Fruit fly (Drosophila melanogaster) whole organism, embryonic: ENCODE measurements around the gene CG32066.
A peak's percentile ranks its signal among the peaks of the same experiment; 100 is the strongest.

ENCODE experiments used
- Antp ChIP-seq: fragments of 200-800 bp; sonication (Bioruptor generic); optimal IDR thresholded peaks from 3 replicates; lab custom pipeline; 2016; ENCODE audit warnings: missing biosample characterization, missing genetic modification characterization
- CG10462 ChIP-seq: fragments of 200-800 bp; sonication (Bioruptor generic); optimal IDR thresholded peaks from 2 replicates; lab custom pipeline; 2016; ENCODE audit warnings: missing biosample characterization, missing genetic modification characterization
- CG10654 ChIP-seq: fragments of 200-800 bp; sonication (Bioruptor generic); optimal IDR thresholded peaks from 2 replicates; lab custom pipeline; 2016; ENCODE audit warnings: missing biosample characterization, missing genetic modification characterization
- CG11723 ChIP-seq: fragments of 200-800 bp; sonication (Bioruptor generic); optimal IDR thresholded peaks from 2 replicates; lab custom pipeline; 2017; ENCODE audit warnings: missing biosample characterization, mild to moderate bottlenecking, missing genetic modification characterization
- CG1233 ChIP-seq: fragments of 200-800 bp; sonication (Bioruptor generic); optimal IDR thresholded peaks from 4 replicates; lab custom pipeline; 2018; ENCODE audit warnings: missing biosample characterization, mild to moderate bottlenecking, missing genetic modification characterization
- CG14441 ChIP-seq: fragments of 200-800 bp; sonication (Bioruptor generic); IDR thresholded peaks from 2 replicates; pipeline ENCODE4 v1.3.6; 2022; ENCODE audit warnings: missing biosample characterization, missing genetic modification characterization
- CG15073 ChIP-seq: fragments of 200-800 bp; sonication (Bioruptor generic); optimal IDR thresholded peaks from 2 replicates; lab custom pipeline; 2016; ENCODE audit warnings: missing biosample characterization, missing genetic modification characterization
- CG18476 ChIP-seq: fragments of 200-800 bp; sonication (Bioruptor generic); optimal IDR thresholded peaks from 2 replicates; lab custom pipeline; 2016; ENCODE audit warnings: missing biosample characterization, mild to moderate bottlenecking, missing genetic modification characterization
- CG18599 ChIP-seq: fragments of 200-800 bp; sonication (Bioruptor generic); optimal IDR thresholded peaks from 3 replicates; lab custom pipeline; 2017; ENCODE audit warnings: missing biosample characterization, missing genetic modification characterization, mild to moderate bottlenecking, moderate library complexity, missing genetic modification reagents
- CG30403 ChIP-seq: fragments of 200-800 bp; sonication (Bioruptor generic); optimal IDR thresholded peaks from 3 replicates; lab custom pipeline; 2016; ENCODE audit warnings: missing biosample characterization, missing genetic modification characterization
- CG30431 ChIP-seq: fragments of 200-800 bp; sonication (Bioruptor generic); optimal IDR thresholded peaks from 2 replicates; lab custom pipeline; 2017; ENCODE audit warnings: missing biosample characterization, missing genetic modification characterization
- CG3163 ChIP-seq: fragments of 200-800 bp; sonication (Bioruptor generic); optimal IDR thresholded peaks from 3 replicates; lab custom pipeline; 2016; ENCODE audit warnings: missing biosample characterization, missing genetic modification characterization
- CG3281 ChIP-seq: fragments of 200-800 bp; sonication (Bioruptor generic); optimal IDR thresholded peaks from 3 replicates; lab custom pipeline; 2017; ENCODE audit warnings: missing biosample characterization, mild to moderate bottlenecking, missing genetic modification characterization
- CG3995 ChIP-seq: fragments of 200-800 bp; sonication (Bioruptor generic); optimal IDR thresholded peaks from 3 replicates; lab custom pipeline; 2016; ENCODE audit warnings: missing biosample characterization, missing genetic modification characterization
- CG4707 ChIP-seq: fragments of 200-800 bp; sonication (Bioruptor generic); optimal IDR thresholded peaks from 2 replicates; lab custom pipeline; 2018; ENCODE audit warnings: missing biosample characterization, mild to moderate bottlenecking, missing genetic modification characterization, moderate library complexity
- CG6175 ChIP-seq: fragments of 200-800 bp; sonication (Bioruptor generic); IDR thresholded peaks from 3 replicates; pipeline ENCODE4 v1.3.6; 2022; ENCODE audit warnings: missing biosample characterization, missing genetic modification characterization
- CG8281 ChIP-seq: fragments of 200-800 bp; sonication (Bioruptor generic); optimal IDR thresholded peaks from 2 replicates; lab custom pipeline; 2018; ENCODE audit warnings: missing biosample characterization, mild to moderate bottlenecking, missing genetic modification characterization, moderate library complexity
- CG8359 ChIP-seq: fragments of 200-800 bp; sonication (Bioruptor generic); optimal IDR thresholded peaks from 2 replicates; lab custom pipeline; 2017; ENCODE audit warnings: missing biosample characterization, mild to moderate bottlenecking, missing genetic modification characterization, borderline replicate concordance
- CG9727 ChIP-seq: fragments of 200-800 bp; sonication (Bioruptor generic); optimal IDR thresholded peaks from 3 replicates; lab custom pipeline; 2017; ENCODE audit warnings: missing biosample characterization, mild to moderate bottlenecking, missing genetic modification characterization
- Chrac-16 ChIP-seq: fragments of 200-800 bp; sonication (Bioruptor generic); optimal IDR thresholded peaks from 3 replicates; lab custom pipeline; 2016; ENCODE audit warnings: missing biosample characterization, missing genetic modification characterization
- D19A ChIP-seq: fragments of 200-800 bp; optimal IDR thresholded peaks from 3 replicates; lab custom pipeline; 2019; ENCODE audit warnings: missing biosample characterization, mild to moderate bottlenecking, missing genetic modification characterization, moderate library complexity
- Dad ChIP-seq: fragments of 200-800 bp; sonication (Bioruptor generic); optimal IDR thresholded peaks from 3 replicates; lab custom pipeline; 2016; ENCODE audit warnings: missing biosample characterization, missing genetic modification characterization
- Doc2 ChIP-seq: fragments of 200-800 bp; sonication (Bioruptor generic); IDR thresholded peaks from 2 replicates; pipeline ENCODE4 v1.3.6; 2022; ENCODE audit warnings: missing biosample characterization, missing genetic modification characterization
- Gug ChIP-seq: fragments of 200-800 bp; sonication (Bioruptor generic); IDR thresholded peaks from 4 replicates; pipeline ENCODE4 v1.3.6; 2022; ENCODE audit warnings: missing biosample characterization, missing genetic modification characterization
- HLH3B ChIP-seq: fragments of 200-800 bp; sonication (Bioruptor generic); IDR thresholded peaks from 2 replicates; pipeline ENCODE4 v1.3.6; 2022; ENCODE audit warnings: missing biosample characterization, missing genetic modification characterization
- Hmx ChIP-seq: fragments of 200-800 bp; sonication (Bioruptor generic); optimal IDR thresholded peaks from 2 replicates; lab custom pipeline; 2016; ENCODE audit warnings: missing biosample characterization, missing genetic modification characterization
- Lim3 ChIP-seq: fragments of 200-800 bp; sonication (Bioruptor generic); IDR thresholded peaks from 2 replicates; pipeline ENCODE4 v1.3.6; 2022; ENCODE audit warnings: missing biosample characterization, missing genetic modification characterization
- Mad ChIP-seq: fragments of 200-800 bp; sonication (Bioruptor generic); optimal IDR thresholded peaks from 2 replicates; lab custom pipeline; 2016; ENCODE audit warnings: missing biosample characterization, missing genetic modification characterization
- NC2β ChIP-seq: fragments of 200-800 bp; sonication (Bioruptor generic); optimal IDR thresholded peaks from 2 replicates; lab custom pipeline; 2016; ENCODE audit warnings: missing biosample characterization, missing genetic modification characterization
- Oaz ChIP-seq: fragments of 200-800 bp; sonication (Bioruptor generic); IDR thresholded peaks from 2 replicates; pipeline ENCODE4 v1.3.6; 2022; ENCODE audit warnings: missing biosample characterization, missing genetic modification characterization
- aop ChIP-seq: fragments of 200-800 bp; sonication (Bioruptor generic); IDR thresholded peaks from 2 replicates; pipeline ENCODE4 v1.3.6; 2022; ENCODE audit warnings: missing biosample characterization, missing genetic modification characterization
- cad ChIP-seq: fragments of >200 bp; optimal IDR thresholded peaks from 2 replicates; lab custom pipeline; 2017; ENCODE audit warnings: missing biosample characterization, missing genetic modification characterization
- cg ChIP-seq: fragments of 200-800 bp; sonication (Bioruptor generic); optimal IDR thresholded peaks from 3 replicates; lab custom pipeline; 2019; ENCODE audit warnings: missing biosample characterization, mild to moderate bottlenecking, missing genetic modification characterization, moderate library complexity
- chinmo ChIP-seq: fragments of 200-800 bp; sonication (Bioruptor generic); IDR thresholded peaks from 4 replicates; pipeline ENCODE4 v1.3.6; 2022; ENCODE audit warnings: missing biosample characterization, missing genetic modification characterization; ENCODE audit not compliant: partially characterized antibody
- chm ChIP-seq: fragments of 200-800 bp; sonication (Bioruptor generic); IDR thresholded peaks from 2 replicates; pipeline ENCODE4 v1.3.6; 2022; ENCODE audit warnings: missing biosample characterization, missing genetic modification characterization
- croc ChIP-seq: fragments of 200-800 bp; sonication (Bioruptor generic); conservative IDR thresholded peaks from 3 replicates; pipeline ENCODE4 v1.3.6; 2022; ENCODE audit warnings: missing biosample characterization, missing genetic modification characterization
- crp ChIP-seq, 2 experiments: fragments of 200-800 bp; sonication (Bioruptor generic); optimal IDR thresholded peaks; 2 replicates in 1 of 2; 3 replicates in 1 of 2; lab custom pipeline; 2017; ENCODE audit warnings: missing biosample characterization in 2 of 2, missing genetic modification characterization in 2 of 2, mild to moderate bottlenecking in 1 of 2, moderate library complexity in 1 of 2
- gce ChIP-seq: fragments of 200-800 bp; sonication (Bioruptor generic); IDR thresholded peaks from 3 replicates; pipeline ENCODE4 v1.3.6; 2022; ENCODE audit warnings: missing biosample characterization, missing genetic modification characterization
- gem ChIP-seq: fragments of 200-800 bp; sonication (Bioruptor generic); optimal IDR thresholded peaks from 2 replicates; lab custom pipeline; 2019; ENCODE audit warnings: missing biosample characterization, mild to moderate bottlenecking, missing genetic modification characterization, moderate library complexity
- gt ChIP-seq: fragments of 200-800 bp; sonication (Bioruptor generic); IDR thresholded peaks from 2 replicates; pipeline ENCODE4 v1.3.6; 2022; ENCODE audit warnings: missing biosample characterization, missing genetic modification characterization
- hb ChIP-seq: fragments of 200-800 bp; sonication (Bioruptor generic); IDR thresholded peaks from 3 replicates; pipeline ENCODE4 v1.3.6; 2022; ENCODE audit warnings: missing biosample characterization, missing genetic modification characterization; ENCODE audit not compliant: partially characterized antibody
- hth ChIP-seq: fragments of >200 bp; optimal IDR thresholded peaks from 2 replicates; lab custom pipeline; 2017; ENCODE audit warnings: inconsistent platforms
- jumu ChIP-seq: fragments of 200-800 bp; sonication (Bioruptor generic); optimal IDR thresholded peaks from 3 replicates; lab custom pipeline; 2016; ENCODE audit warnings: missing biosample characterization, missing genetic modification characterization
- onecut ChIP-seq: fragments of 200-800 bp; sonication (Bioruptor generic); IDR thresholded peaks from 2 replicates; pipeline ENCODE4 v1.3.6; 2022; ENCODE audit warnings: missing biosample characterization, missing genetic modification characterization
- p53 ChIP-seq: fragments of 200-800 bp; sonication (Bioruptor generic); optimal IDR thresholded peaks from 2 replicates; lab custom pipeline; 2016; ENCODE audit warnings: missing biosample characterization, missing genetic modification characterization
- pb ChIP-seq: fragments of 200-800 bp; sonication (Bioruptor generic); optimal IDR thresholded peaks from 3 replicates; lab custom pipeline; 2016; ENCODE audit warnings: missing biosample characterization, missing genetic modification characterization
- psq ChIP-seq: fragments of 200-800 bp; sonication (Bioruptor generic); optimal IDR thresholded peaks from 2 replicates; lab custom pipeline; 2017; ENCODE audit warnings: missing biosample characterization, missing genetic modification characterization
- row ChIP-seq: fragments of 200-800 bp; sonication (Bioruptor generic); IDR thresholded peaks from 3 replicates; pipeline ENCODE4 v1.3.6; 2022; ENCODE audit warnings: missing biosample characterization, missing genetic modification characterization
- salm ChIP-seq: fragments of 200-800 bp; sonication (Bioruptor generic); optimal IDR thresholded peaks from 2 replicates; lab custom pipeline; 2018; ENCODE audit warnings: missing biosample characterization, mild to moderate bottlenecking, missing genetic modification characterization
- stwl ChIP-seq: fragments of 200-800 bp; sonication (Bioruptor generic); optimal IDR thresholded peaks from 3 replicates; lab custom pipeline; 2018; ENCODE audit warnings: missing biosample characterization, mild to moderate bottlenecking, missing genetic modification characterization, moderate library complexity
- tio ChIP-seq: fragments of 200-800 bp; sonication (Bioruptor generic); optimal IDR thresholded peaks from 2 replicates; lab custom pipeline; 2017; ENCODE audit warnings: missing biosample characterization, missing genetic modification characterization, inconsistent platforms
- trh ChIP-seq: fragments of 200-800 bp; sonication (Bioruptor generic); optimal IDR thresholded peaks from 2 replicates; lab custom pipeline; 2016; ENCODE audit warnings: missing biosample characterization, missing genetic modification characterization
- ttk ChIP-seq: fragments of 200-800 bp; sonication (Bioruptor generic); IDR thresholded peaks from 2 replicates; pipeline ENCODE4 v2.1.2; 2022; ENCODE audit warnings: missing biosample characterization, missing genetic modification characterization

The CG32066 gene

DNA sequence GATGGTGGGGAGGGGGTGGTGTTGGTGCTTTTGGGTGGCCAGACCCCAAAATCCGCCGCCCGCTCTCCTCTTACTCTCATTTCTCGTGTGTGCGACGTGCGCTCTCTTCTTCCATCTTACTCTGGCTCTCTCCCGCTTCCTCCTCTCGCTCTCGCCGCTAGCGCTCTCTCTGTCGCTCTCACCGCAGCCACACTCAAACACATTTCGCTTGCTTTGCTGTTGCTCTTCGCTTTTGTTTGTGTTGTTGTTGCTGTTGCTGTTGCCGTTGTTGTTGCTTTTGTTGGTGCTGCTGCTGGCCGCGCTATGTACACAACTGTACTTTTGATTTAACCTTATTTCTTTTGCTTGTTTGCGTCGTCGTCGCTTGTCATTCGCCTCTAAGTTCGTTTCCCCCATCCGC is 21.0 kb upstream of the CG32066 start (continued):
- TF ChIP-seq CG15073 (GFP tag; lab: Kevin White, UChicago) (no peak), CG10654 (GFP tag; lab: Kevin White, UChicago) (no peak), Hmx (GFP tag; lab: Kevin White, UChicago) (no peak), Doc2 (GFP tag; lab: Robert Waterston, UW) (no peak), aop (no peak), Chrac-16 (no peak), CG30403 (no peak), CG3163 (GFP tag; lab: Kevin White, UChicago) (no peak), CG8281 (tag; lab: Kevin White, UChicago) (no peak), Oaz (GFP tag; lab: Robert Waterston, UW) (no peak), Lim3 (GFP tag; lab: Robert Waterston, UW) (no peak), trh (GFP tag; lab: Kevin White, UChicago) (no peak), cad (GFP tag; lab: Kevin White, UChicago) (no peak), cg (peak; percentile 20), NC2β (GFP tag; lab: Kevin White, UChicago) (no peak), crp (GFP tag; optimal IDR thresholded peaks at IDR 0.05; lab: Kevin White, UChicago) (no peak), CG10462 (GFP tag; lab: Kevin White, UChicago) (no peak), CG11723 (GFP tag; lab: Kevin White, UChicago) (no peak), p53 (GFP tag; lab: Kevin White, UChicago) (no peak), CG9727 (no peak), chm (GFP tag; lab: Robert Waterston, UW) (peak; percentile 69; the same call in 1 of the 2 replicates), CG6175 (GFP tag; lab: Robert Waterston, UW) (no peak), chinmo (GFP tag; lab: Robert Waterston, UW) (peak; percentile 81; the same call in 2 of the 4 replicates), CG18476 (GFP tag; lab: Kevin White, UChicago) (no peak), salm (no peak), CG3281 (GFP tag; lab: Kevin White, UChicago) (no peak), CG8359 (GFP tag; lab: Kevin White, UChicago) (no peak), Mad (GFP tag; lab: Kevin White, UChicago) (no peak), psq (no peak), HLH3B (no peak), ttk (GFP tag; lab: Robert Waterston, UW) (no peak), Gug (GFP tag; lab: Robert Waterston, UW) (no peak), gt (GFP tag; lab: Robert Waterston, UW) (no peak), CG14441 (GFP tag; lab: Robert Waterston, UW) (no peak), croc (no peak), jumu (GFP tag; lab: Kevin White, UChicago) (no peak), CG30431 (no peak), gem (tag; lab: Kevin White, UChicago) (no peak), pb (GFP tag; lab: Kevin White, UChicago) (no peak), onecut (GFP tag; lab: Robert Waterston, UW) (peak; percentile 4; the same call in 1 of the 2 replicates), gce (GFP tag; lab: Robert Waterston, UW) (no peak), stwl (no peak), D19A (tag; lab: Kevin White, UChicago) (no peak), hb (GFP tag; lab: Robert Waterston, UW) (no peak), hth (lab: Kevin White, UChicago) (no peak), CG18599 (GFP tag; lab: Kevin White, UChicago) (no peak), Dad (GFP tag; lab: Kevin White, UChicago) (no peak), CG4707 (peak; percentile 22), row (GFP tag; lab: Robert Waterston, UW) (peak; percentile 23; the same call in 1 of the 3 replicates), CG1233 (GFP tag; lab: Kevin White, UChicago) (no peak), Antp (GFP tag; lab: Kevin White, UChicago) (no peak), tio (no peak), CG3995 (GFP tag; lab: Kevin White, UChicago) (no peak)
